Worm (Caenorhabditis elegans) whole organism, L4/young adult: ENCODE data around the gene ZC395.4.

Source experiments
- W03F9.2 ChIP-seq: fragments of 150-350 bp; optimal IDR thresholded peaks from 2 replicates; lab custom pipeline; 2014; ENCODE audit warnings: missing biosample characterization, missing genetic modification characterization
- dao-5 ChIP-seq: sonication (generic microtip); optimal IDR thresholded peaks from 2 replicates; lab custom pipeline; 2016; ENCODE audit warnings: missing genotype, missing genetic modification characterization, moderate library complexity, missing compliant biosample characterization
- him-1 ChIP-seq: sonication (generic microtip); optimal IDR thresholded peaks from 2 replicates; lab custom pipeline; 2016; ENCODE audit warnings: missing genotype, missing genetic modification reagents, missing genetic modification characterization, missing compliant biosample characterization

ce11 chrIII:5221820-5222219, 48.1 kb upstream of the ZC395.4 start:
- no peak for TF ChIP-seq W03F9.2 (tag; lab: Kevin White, UChicago)
- TF ChIP-seq him-1 (tag; lab: Kevin White, UChicago): no peak
- TF ChIP-seq dao-5 (tag; lab: Kevin White, UChicago): no peak
